Worm (Caenorhabditis elegans) whole organism, late embryonic: ENCODE measurements around the gene srw-21.
A peak's percentile ranks its signal among the peaks of the same experiment; 100 is the strongest.

ENCODE experiments used
- C08G9.2 ChIP-seq: sonication (generic microtip); optimal IDR thresholded peaks from 2 replicates; lab custom pipeline; 2016; ENCODE audit warnings: mild to moderate bottlenecking, missing genetic modification characterization, moderate library complexity, missing compliant biosample characterization
- K02D7.2 ChIP-seq: sonication (generic microtip); optimal IDR thresholded peaks from 2 replicates; lab custom pipeline; 2017; ENCODE audit warnings: mild to moderate bottlenecking, missing genetic modification characterization, missing compliant biosample characterization
- Y22D7AL.16 ChIP-seq: sonication (generic microtip); optimal IDR thresholded peaks from 2 replicates; lab custom pipeline; 2016; ENCODE audit warnings: missing genetic modification characterization, missing compliant biosample characterization
- ahr-1 ChIP-seq: sonication (generic microtip); optimal IDR thresholded peaks from 2 replicates; lab custom pipeline; 2016; ENCODE audit warnings: missing genetic modification characterization, missing compliant biosample characterization
- ama-1 ChIP-seq: fragments of 150-350 bp; optimal IDR thresholded peaks from 2 replicates; lab custom pipeline; 2014
- ceh-19 ChIP-seq: fragments of 200-800 bp; sonication (Bioruptor generic); optimal IDR thresholded peaks from 2 replicates; lab custom pipeline; 2018; ENCODE audit warnings: mild to moderate bottlenecking, missing genetic modification characterization, missing compliant biosample characterization
- ceh-2 ChIP-seq: sonication (generic microtip); optimal IDR thresholded peaks from 2 replicates; lab custom pipeline; 2016; ENCODE audit warnings: missing genotype, missing genetic modification characterization, missing compliant biosample characterization
- ceh-22 ChIP-seq: sonication (generic microtip); optimal IDR thresholded peaks from 2 replicates; lab custom pipeline; 2017; ENCODE audit warnings: missing biosample characterization, missing genetic modification characterization
- ceh-24 ChIP-seq: sonication (generic microtip); optimal IDR thresholded peaks from 2 replicates; lab custom pipeline; 2016; ENCODE audit warnings: mild to moderate bottlenecking, missing genetic modification characterization, missing compliant biosample characterization
- ceh-31 ChIP-seq: sonication (generic microtip); optimal IDR thresholded peaks from 2 replicates; lab custom pipeline; 2016; ENCODE audit warnings: missing genetic modification characterization, missing compliant biosample characterization
- ceh-34 ChIP-seq: sonication (generic microtip); optimal IDR thresholded peaks from 2 replicates; lab custom pipeline; 2016; ENCODE audit warnings: mild to moderate bottlenecking, missing genetic modification characterization, missing compliant biosample characterization
- ceh-48 ChIP-seq: sonication (generic microtip); optimal IDR thresholded peaks from 2 replicates; lab custom pipeline; 2016; ENCODE audit warnings: missing genetic modification characterization, inconsistent platforms, missing compliant biosample characterization
- ceh-6 ChIP-seq: fragments of 200-800 bp; sonication (Bioruptor generic); optimal IDR thresholded peaks from 2 replicates; lab custom pipeline; 2018; ENCODE audit warnings: mild to moderate bottlenecking, missing genetic modification characterization, missing compliant biosample characterization
- dve-1 ChIP-seq: sonication (generic microtip); optimal IDR thresholded peaks from 2 replicates; lab custom pipeline; 2017; ENCODE audit warnings: antibody characterized with exemption, mild to moderate bottlenecking, missing genetic modification characterization, missing compliant biosample characterization
- elt-2 ChIP-seq: sonication (generic microtip); optimal IDR thresholded peaks from 2 replicates; lab custom pipeline; 2016; ENCODE audit warnings: missing genetic modification reagents, missing genetic modification characterization, missing compliant biosample characterization
- elt-4 ChIP-seq: sonication (generic microtip); optimal IDR thresholded peaks from 2 replicates; lab custom pipeline; 2016; ENCODE audit warnings: missing genetic modification characterization, missing compliant biosample characterization
- ets-4 ChIP-seq: sonication (generic microtip); optimal IDR thresholded peaks from 2 replicates; lab custom pipeline; 2016; ENCODE audit warnings: missing genetic modification characterization, missing compliant biosample characterization
- eyg-1 ChIP-seq: sonication (generic microtip); optimal IDR thresholded peaks from 2 replicates; lab custom pipeline; 2016; ENCODE audit warnings: missing genotype, missing genetic modification characterization, missing compliant biosample characterization
- fax-1 ChIP-seq: sonication (generic microtip); optimal IDR thresholded peaks from 2 replicates; lab custom pipeline; 2016; ENCODE audit warnings: missing genotype, missing genetic modification characterization, missing compliant biosample characterization
- hlh-13 ChIP-seq: fragments of 200-800 bp; sonication (Bioruptor generic); optimal IDR thresholded peaks from 2 replicates; lab custom pipeline; 2018; ENCODE audit warnings: mild to moderate bottlenecking, missing genetic modification characterization, missing compliant biosample characterization
- hlh-30 ChIP-seq: sonication (generic microtip); optimal IDR thresholded peaks from 2 replicates; lab custom pipeline; 2017; ENCODE audit warnings: antibody characterized with exemption, missing genetic modification characterization, missing compliant biosample characterization; ENCODE audit not compliant: insufficient read depth
- lim-6 ChIP-seq: sonication (generic microtip); optimal IDR thresholded peaks from 2 replicates; lab custom pipeline; 2016; ENCODE audit warnings: missing genetic modification characterization, missing compliant biosample characterization
- lin-11 ChIP-seq: fragments of 200-800 bp; sonication (Bioruptor generic); optimal IDR thresholded peaks from 2 replicates; lab custom pipeline; 2018; ENCODE audit warnings: mild to moderate bottlenecking, missing genetic modification characterization, missing compliant biosample characterization
- madf-2 ChIP-seq: sonication (generic microtip); optimal IDR thresholded peaks from 2 replicates; lab custom pipeline; 2017; ENCODE audit warnings: missing genetic modification characterization, missing compliant biosample characterization
- nfya-1 ChIP-seq: sonication (generic microtip); optimal IDR thresholded peaks from 2 replicates; lab custom pipeline; 2017; ENCODE audit warnings: missing genetic modification characterization, mild to moderate bottlenecking, missing compliant biosample characterization, antibody characterized with exemption, moderate library complexity
- nhr-11 ChIP-seq: fragments of 150-350 bp; optimal IDR thresholded peaks from 2 replicates; lab custom pipeline; 2014; ENCODE audit warnings: missing biosample characterization, missing genetic modification characterization
- nhr-232 ChIP-seq: sonication (generic microtip); optimal IDR thresholded peaks from 2 replicates; lab custom pipeline; 2016; ENCODE audit warnings: missing genetic modification characterization, missing compliant biosample characterization
- odd-2 ChIP-seq: sonication (generic microtip); optimal IDR thresholded peaks from 2 replicates; lab custom pipeline; 2017; ENCODE audit warnings: antibody characterized with exemption, mild to moderate bottlenecking, missing genetic modification characterization, missing compliant biosample characterization
- pag-3 ChIP-seq: sonication (generic microtip); optimal IDR thresholded peaks from 2 replicates; lab custom pipeline; 2016; ENCODE audit warnings: missing compliant biosample characterization, missing genetic modification characterization, borderline replicate concordance
- pax-1 ChIP-seq: fragments of 150-350 bp; optimal IDR thresholded peaks from 2 replicates; lab custom pipeline; 2014; ENCODE audit warnings: missing biosample characterization, missing genetic modification characterization
- pha-4 ChIP-seq: fragments of 150-350 bp; optimal IDR thresholded peaks from 2 replicates; lab custom pipeline; 2018; ENCODE audit warnings: missing biosample characterization, missing genetic modification reagents, missing genetic modification characterization
- pros-1 ChIP-seq: fragments of 150-350 bp; optimal IDR thresholded peaks from 2 replicates; lab custom pipeline; 2014; ENCODE audit warnings: missing biosample characterization, missing genetic modification reagents, missing genetic modification characterization
- ref-2 ChIP-seq: sonication (generic microtip); optimal IDR thresholded peaks from 2 replicates; lab custom pipeline; 2016; ENCODE audit warnings: missing genetic modification characterization, missing compliant biosample characterization
- rnt-1 ChIP-seq: sonication (generic microtip); optimal IDR thresholded peaks from 2 replicates; lab custom pipeline; 2016; ENCODE audit warnings: missing genetic modification characterization, missing compliant biosample characterization
- sdc-2 ChIP-seq: sonication (generic microtip); optimal IDR thresholded peaks from 2 replicates; lab custom pipeline; 2016; ENCODE audit warnings: missing genotype, missing genetic modification characterization, missing compliant biosample characterization
- sox-2 ChIP-seq: fragments of 200-800 bp; sonication (Bioruptor generic); IDR thresholded peaks from 2 replicates; pipeline ENCODE4 v1.3.6; 2022; ENCODE audit warnings: missing genetic modification reagents, missing genetic modification characterization, missing compliant biosample characterization
- sox-4 ChIP-seq: sonication (generic microtip); optimal IDR thresholded peaks from 2 replicates; lab custom pipeline; 2017; ENCODE audit warnings: mild to moderate bottlenecking, missing genetic modification characterization, inconsistent platforms, missing compliant biosample characterization
- syd-9 ChIP-seq: sonication (generic microtip); optimal IDR thresholded peaks from 2 replicates; lab custom pipeline; 2016; ENCODE audit warnings: mild to moderate bottlenecking, missing genetic modification characterization, moderate library complexity, missing compliant biosample characterization
- tbx-2 ChIP-seq: sonication (generic microtip); optimal IDR thresholded peaks from 2 replicates; lab custom pipeline; 2016; ENCODE audit warnings: missing genetic modification characterization, missing compliant biosample characterization
- unc-55 ChIP-seq: sonication (generic microtip); optimal IDR thresholded peaks from 2 replicates; lab custom pipeline; 2017; ENCODE audit warnings: missing biosample characterization, missing genetic modification reagents, missing genetic modification characterization
- ztf-16 ChIP-seq: sonication (generic microtip); optimal IDR thresholded peaks from 2 replicates; lab custom pipeline; 2017; ENCODE audit warnings: missing genetic modification characterization, missing compliant biosample characterization

The srw-21 gene

DNA sequence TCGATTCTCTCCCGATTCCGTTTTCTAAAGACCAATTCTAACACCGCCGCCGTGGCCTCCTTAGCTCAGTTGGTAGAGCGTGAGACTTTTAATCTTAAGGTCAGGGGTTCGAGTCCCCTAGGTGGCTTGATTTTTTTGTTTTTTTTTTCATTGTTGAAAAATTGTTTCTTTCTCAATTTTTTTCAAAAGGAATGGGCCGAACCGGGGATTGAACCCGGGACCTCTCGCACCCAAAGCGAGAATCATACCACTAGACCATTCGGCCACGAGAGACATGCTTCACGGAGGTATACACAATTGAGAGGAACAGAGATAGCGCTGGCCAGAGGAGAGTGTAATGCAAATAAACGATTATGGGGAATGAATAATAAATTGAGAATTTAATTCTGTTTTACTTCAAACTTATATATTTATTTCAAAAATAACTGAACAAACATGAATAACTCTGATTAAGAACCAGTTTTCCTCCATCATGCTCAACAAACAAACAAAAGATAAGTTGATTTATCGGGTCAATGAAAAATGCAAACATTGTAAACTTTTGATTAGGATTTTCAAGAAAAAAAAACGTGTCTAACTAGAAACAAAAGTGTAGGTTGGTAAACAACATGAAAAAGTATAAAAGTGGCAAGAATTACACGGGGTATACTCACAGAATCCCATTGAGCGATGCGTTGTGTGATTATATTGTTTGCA is 22.7 kb upstream of the srw-21 start, which contains the start of gene pqn-71 (continued):
- TF ChIP-seq sox-2 (GFP tag; lab: Robert Waterston, UW) (peak; percentile 72), madf-2 (peak; percentile 90), rnt-1 (tag; lab: Kevin White, UChicago) (peak; percentile 81), odd-2 (tag; lab: Kevin White, UChicago) (no peak), pha-4 (tag; lab: Kevin White, UChicago) (no peak), ceh-22 (tag; lab: Kevin White, UChicago) (no peak), hlh-13 (GFP tag; lab: Kevin White, UChicago) (peak; percentile 67), ceh-48 (tag; lab: Kevin White, UChicago) (peak; percentile 53), ceh-24 (tag; lab: Kevin White, UChicago) (peak; percentile 66), ets-4 (tag; lab: Kevin White, UChicago) (peak; percentile 34), hlh-30 (tag; lab: Kevin White, UChicago) (peak; percentile 47), nhr-232 (tag; lab: Kevin White, UChicago) (peak; percentile 79), unc-55 (GFP tag; lab: Kevin White, UChicago) (no peak), sox-4 (tag; lab: Kevin White, UChicago) (peak; percentile 77), C08G9.2 (tag; lab: Kevin White, UChicago) (peak; percentile 79), K02D7.2 (peak; percentile 78), pros-1 (tag; lab: Kevin White, UChicago) (peak; percentile 29), fax-1 (peak; percentile 80), elt-4 (tag; lab: Kevin White, UChicago) (no peak), nfya-1 (tag; lab: Kevin White, UChicago) (peak; percentile 77), ama-1 (lab: Kevin White, UChicago) (no peak), ceh-31 (peak; percentile 61)

DNA sequence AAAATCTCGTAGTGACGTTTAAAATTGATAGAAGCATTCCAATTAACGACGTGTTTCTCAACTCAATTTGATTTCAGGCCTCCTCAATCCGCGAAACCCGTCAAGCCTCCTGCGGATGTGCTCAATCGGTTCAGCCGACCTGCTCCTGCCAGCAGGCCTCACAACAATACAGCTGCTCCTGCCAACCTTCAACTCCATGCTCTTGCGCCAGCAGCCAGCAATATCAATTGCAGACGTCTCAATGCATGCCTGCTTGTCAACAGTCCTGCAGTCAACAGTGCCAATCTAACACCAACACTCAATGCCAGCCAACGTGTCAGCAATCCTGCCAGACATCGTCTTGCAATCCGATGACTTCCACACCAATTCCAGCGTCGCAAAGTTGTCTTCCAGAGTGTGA is 21.8 kb upstream of the srw-21 start:
- no peak for TF ChIP-seq ref-2 (tag; lab: Kevin White, UChicago)
- no peak for TF ChIP-seq K02D7.2
- TF ChIP-seq elt-4 (tag; lab: Kevin White, UChicago): no peak
- no peak for TF ChIP-seq pax-1
- TF ChIP-seq rnt-1 (tag; lab: Kevin White, UChicago): no peak
- TF ChIP-seq, all 69 proteins: peak for 0

DNA sequence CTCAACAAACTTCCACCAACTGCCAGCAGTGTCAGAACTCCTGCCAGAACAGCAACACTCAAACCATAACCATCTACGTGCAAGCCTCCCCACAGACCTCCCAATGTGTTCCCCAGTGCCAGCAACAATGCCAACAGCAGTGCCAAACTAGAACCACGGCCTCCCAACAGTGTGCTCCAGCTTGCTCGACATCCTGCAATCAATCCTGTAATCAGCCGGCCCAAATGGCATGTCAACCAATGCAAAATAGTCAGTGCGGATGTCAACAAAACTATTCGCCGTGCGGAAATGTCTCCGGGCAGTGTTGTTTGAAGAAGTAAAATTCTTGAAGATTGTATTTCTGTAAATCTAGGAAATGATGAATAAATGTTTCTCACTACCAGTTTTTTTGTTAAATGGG is 21.1 kb upstream of the srw-21 start:
- TF ChIP-seq pha-4 (tag; lab: Kevin White, UChicago) (no peak), dve-1 (no peak), ceh-2 (tag; lab: Kevin White, UChicago) (no peak), ets-4 (tag; lab: Kevin White, UChicago) (no peak), Y22D7AL.16 (tag; lab: Kevin White, UChicago) (no peak), pag-3 (tag; lab: Kevin White, UChicago) (no peak)

DNA sequence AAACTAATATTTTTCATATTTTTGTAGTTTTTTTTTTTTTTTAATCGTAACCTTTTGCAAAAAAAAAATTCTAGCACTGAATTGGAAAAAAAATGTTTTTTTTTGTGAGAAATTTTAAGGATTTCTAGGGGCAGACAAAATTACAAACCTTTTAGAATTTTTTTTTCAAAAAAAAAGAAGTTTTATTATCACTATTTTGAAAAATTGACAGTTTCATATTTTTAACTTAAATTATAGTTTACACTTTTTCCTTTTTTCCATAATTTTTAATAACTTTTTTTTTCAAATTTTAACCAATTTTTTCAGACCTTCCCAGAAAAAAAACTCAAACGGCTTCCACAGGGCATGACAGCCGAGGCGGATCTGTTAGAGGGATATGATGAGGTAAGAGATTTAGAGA is 16.8 kb upstream of the srw-21 start, which contains the start of gene dpf-1:
Gene dpf-1 (plus strand): TSS at position 301 of the 400 bp plus-strand sequence.
- TF ChIP-seq sdc-2 (tag; lab: Kevin White, UChicago) (no peak), ztf-16 (tag; lab: Kevin White, UChicago) (no peak)
- TF ChIP-seq, all 69 proteins: peak for 0

DNA sequence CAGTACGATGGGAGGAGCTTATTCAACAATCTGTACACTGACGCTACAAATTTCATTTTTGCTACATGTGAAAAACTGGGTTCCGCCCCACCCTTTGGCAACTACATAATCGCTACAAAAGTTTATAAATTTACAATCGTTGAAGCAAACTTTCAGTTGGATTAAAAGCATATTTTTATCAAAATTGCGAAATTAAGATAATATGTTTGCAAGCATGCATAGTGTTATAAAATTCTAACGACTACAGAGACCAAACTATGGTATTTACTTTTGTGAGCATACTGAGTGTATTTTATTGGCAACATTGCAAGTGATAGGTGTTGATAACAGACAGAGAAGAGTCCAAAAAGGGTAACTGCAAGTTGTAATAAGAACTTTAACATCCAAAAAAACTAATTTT is 9.3 kb upstream of the srw-21 start, which contains the start of gene C06B8.2:
Gene C06B8.2 (minus strand): TSS at position 153 of the 400 bp plus-strand sequence.
- no peak for TF ChIP-seq nhr-11 (tag; lab: Kevin White, UChicago)
- no peak for TF ChIP-seq sdc-2 (tag; lab: Kevin White, UChicago)
- TF ChIP-seq lin-11 (tag; lab: Kevin White, UChicago): no peak
- no peak for TF ChIP-seq odd-2 (tag; lab: Kevin White, UChicago)
- TF ChIP-seq elt-2: no peak
- TF ChIP-seq Y22D7AL.16 (tag; lab: Kevin White, UChicago): no peak
- TF ChIP-seq fax-1: no peak
- TF ChIP-seq ceh-19 (GFP tag; lab: Kevin White, UChicago): no peak
- no peak for TF ChIP-seq pax-1
- no peak for TF ChIP-seq madf-2
- no peak for TF ChIP-seq ceh-34 (tag; lab: Kevin White, UChicago)
- no peak for TF ChIP-seq ahr-1 (tag; lab: Kevin White, UChicago)
- no peak for TF ChIP-seq eyg-1 (tag; lab: Kevin White, UChicago)
- TF ChIP-seq K02D7.2: no peak
- TF ChIP-seq ceh-22 (tag; lab: Kevin White, UChicago): no peak
- TF ChIP-seq tbx-2 (tag; lab: Kevin White, UChicago): no peak
- no peak for TF ChIP-seq syd-9 (tag; lab: Kevin White, UChicago)
- TF ChIP-seq ref-2 (tag; lab: Kevin White, UChicago): no peak
- TF ChIP-seq ceh-6 (GFP tag; lab: Kevin White, UChicago): no peak
- TF ChIP-seq lim-6 (tag; lab: Kevin White, UChicago): no peak
